Fruit fly (Drosophila melanogaster) whole organism, prepupa: ENCODE data around the gene CG14930.

Experiments
- Blimp-1 ChIP-seq: fragments of 200-800 bp; sonication (Bioruptor generic); optimal IDR thresholded peaks from 3 replicates; lab custom pipeline; 2017; ENCODE audit warnings: missing biosample characterization, missing genetic modification characterization, mild to moderate bottlenecking, moderate library complexity, missing genetic modification reagents
- Hr38 ChIP-seq: sonication (Bioruptor generic); optimal IDR thresholded peaks from 2 replicates; lab custom pipeline; 2016; ENCODE audit warnings: missing biosample characterization, missing genetic modification characterization
- svp ChIP-seq: fragments of 200-800 bp; sonication (Bioruptor generic); peaks from one replicate; lab custom pipeline; 2016; ENCODE audit warnings: missing biosample characterization, missing genetic modification characterization

- no peak for TF ChIP-seq Blimp-1 (GFP tag; lab: Kevin White, UChicago)
- TF ChIP-seq Hr38, result no peak
- no peak for TF ChIP-seq svp (GFP tag; lab: Kevin White, UChicago)
Measured at dm6 chr2L:11488465-11489037, 32.5 kb downstream of the CG14930 start.
